Worm (Caenorhabditis elegans) whole organism, L4 larva: Measurements from ENCODE around the gene srh-79.

ENCODE experiments used
- F44E2.7 ChIP-seq: fragments of 200-800 bp; sonication (Bioruptor generic); IDR thresholded peaks from 2 replicates; pipeline ENCODE4 v2.1.2; 2022; ENCODE audit warnings: missing genetic modification characterization, missing compliant biosample characterization
- F49E8.2 ChIP-seq: sonication (generic microtip); optimal IDR thresholded peaks from 2 replicates; lab custom pipeline; 2016; ENCODE audit warnings: missing compliant biosample characterization, mild to moderate bottlenecking, missing genetic modification characterization, borderline replicate concordance
- R02D3.7 ChIP-seq: fragments of 150-350 bp; sonication (generic microtip); optimal IDR thresholded peaks from 3 replicates; lab custom pipeline; 2014; ENCODE audit warnings: missing biosample characterization, missing genetic modification characterization
- aha-1 ChIP-seq: fragments of 150-350 bp; peaks from one replicate; lab custom pipeline; 2014; ENCODE audit warnings: missing biosample characterization, missing genetic modification characterization
- arid-1 ChIP-seq: fragments of 200-800 bp; sonication (Bioruptor generic); conservative IDR thresholded peaks from 2 replicates; pipeline ENCODE4 v1.3.6; 2022; ENCODE audit warnings: missing genetic modification reagents, missing genetic modification characterization, missing compliant biosample characterization
- ceh-32 ChIP-seq: sonication (generic microtip); optimal IDR thresholded peaks from 2 replicates; lab custom pipeline; 2016; ENCODE audit warnings: mild to moderate bottlenecking, missing genetic modification characterization, missing compliant biosample characterization; ENCODE audit not compliant: poor library complexity
- ceh-62 ChIP-seq: sonication (generic microtip); optimal IDR thresholded peaks from 2 replicates; lab custom pipeline; 2017; ENCODE audit warnings: missing biosample characterization, missing genetic modification characterization
- ces-1 ChIP-seq: fragments of 150-350 bp; sonication (generic microtip); optimal IDR thresholded peaks from 4 replicates; lab custom pipeline; 2014; ENCODE audit warnings: missing biosample characterization, missing genetic modification reagents, missing genetic modification characterization
- cey-2 ChIP-seq: sonication (generic microtip); optimal IDR thresholded peaks from 3 replicates; lab custom pipeline; 2017; ENCODE audit warnings: missing genetic modification characterization, mild to moderate bottlenecking, missing compliant biosample characterization, antibody characterized with exemption, borderline replicate concordance; ENCODE audit not compliant: insufficient read depth
- dpl-1 ChIP-seq: fragments of 150-350 bp; optimal IDR thresholded peaks from 2 replicates; lab custom pipeline; 2014; ENCODE audit warnings: missing biosample characterization, missing genetic modification reagents, missing genetic modification characterization
- egl-27 ChIP-seq: sonication (generic microtip); optimal IDR thresholded peaks from 3 replicates; lab custom pipeline; 2017; ENCODE audit warnings: missing biosample characterization, missing genetic modification reagents, missing genetic modification characterization
- egl-43 ChIP-seq: fragments of 200-800 bp; sonication (Bioruptor generic); IDR thresholded peaks from 2 replicates; pipeline ENCODE4 v1.3.6; 2022; ENCODE audit warnings: missing genetic modification reagents, missing genetic modification characterization, missing compliant biosample characterization
- fkh-10 ChIP-seq: fragments of 150-350 bp; optimal IDR thresholded peaks from 2 replicates; lab custom pipeline; 2014; ENCODE audit warnings: missing biosample characterization, missing genetic modification reagents, missing genetic modification characterization
- hlh-11 ChIP-seq: fragments of 200-800 bp; sonication (Bioruptor generic); optimal IDR thresholded peaks from 2 replicates; lab custom pipeline; 2018; ENCODE audit warnings: mild to moderate bottlenecking, missing genetic modification characterization, missing compliant biosample characterization
- lim-7 ChIP-seq: fragments of 200-800 bp; sonication (Bioruptor generic); IDR thresholded peaks from 2 replicates; pipeline ENCODE4 v1.3.6; 2022; ENCODE audit warnings: missing genetic modification characterization, missing compliant biosample characterization
- lin-1 ChIP-seq: fragments of 200-800 bp; sonication (Bioruptor generic); IDR thresholded peaks from 2 replicates; pipeline ENCODE4 v1.3.6; 2022; ENCODE audit warnings: missing genetic modification reagents, missing genetic modification characterization, missing compliant biosample characterization
- lin-29 ChIP-seq: fragments of 200-800 bp; sonication (Bioruptor generic); IDR thresholded peaks from 2 replicates; pipeline ENCODE4 v1.3.6; 2022; ENCODE audit warnings: missing genetic modification reagents, missing genetic modification characterization, missing compliant biosample characterization
- lin-38 ChIP-seq: fragments of 200-800 bp; sonication (Bioruptor generic); IDR thresholded peaks from 2 replicates; pipeline ENCODE4 v1.3.6; 2022; ENCODE audit warnings: missing genetic modification reagents, missing genetic modification characterization, missing compliant biosample characterization
- lin-39 ChIP-seq: fragments of 150-350 bp; optimal IDR thresholded peaks from 2 replicates; lab custom pipeline; 2014; ENCODE audit warnings: missing biosample characterization, missing genetic modification reagents, missing genetic modification characterization
- lir-3 ChIP-seq: sonication (generic microtip); optimal IDR thresholded peaks from 2 replicates; lab custom pipeline; 2016; ENCODE audit warnings: mild to moderate bottlenecking, missing genetic modification characterization, missing compliant biosample characterization
- madf-5 ChIP-seq, 2 experiments: fragments of 200-800 bp; sonication (Bioruptor generic); IDR thresholded peaks; 2 replicates each; pipeline ENCODE4 v1.3.6; 2022; ENCODE audit warnings: missing compliant biosample characterization in 2 of 2, missing genetic modification characterization in 2 of 2
- mxl-2 ChIP-seq: fragments of 200-800 bp; sonication (Bioruptor generic); conservative IDR thresholded peaks from 2 replicates; pipeline ENCODE4 v1.3.6; 2022; ENCODE audit warnings: missing genetic modification reagents, missing genetic modification characterization, missing compliant biosample characterization
- nhr-237 ChIP-seq: sonication (generic microtip); optimal IDR thresholded peaks from 2 replicates; lab custom pipeline; 2017; ENCODE audit warnings: missing biosample characterization, missing genetic modification characterization
- nhr-25 ChIP-seq: sonication (generic microtip); optimal IDR thresholded peaks from 2 replicates; lab custom pipeline; 2017; ENCODE audit warnings: missing genetic modification characterization, mild to moderate bottlenecking, missing compliant biosample characterization, antibody characterized with exemption, moderate library complexity, borderline replicate concordance; ENCODE audit not compliant: insufficient read depth
- nhr-76 ChIP-seq: fragments of 150-350 bp; optimal IDR thresholded peaks from 2 replicates; lab custom pipeline; 2014; ENCODE audit warnings: missing biosample characterization, missing genetic modification characterization
- pha-4 ChIP-seq, 2 experiments: fragments of 150-350 bp in 1 of 2; fragments of 200-800 bp in 1 of 2; sonication (Bioruptor generic) in 1 of 2; IDR thresholded peaks in 1 of 2; optimal IDR thresholded peaks in 1 of 2; 2 replicates each; pipeline versions ENCODE4 v1.3.6 to Lab custom; 2014 to 2022; ENCODE audit warnings: missing genetic modification characterization in 2 of 2, missing genetic modification reagents in 2 of 2, missing biosample characterization in 1 of 2, missing compliant biosample characterization in 1 of 2
- pqm-1 ChIP-seq: sonication (generic microtip); optimal IDR thresholded peaks from 2 replicates; lab custom pipeline; 2017; ENCODE audit warnings: missing biosample characterization, missing genetic modification characterization
- sdz-12 ChIP-seq: fragments of 200-800 bp; sonication (Bioruptor generic); optimal IDR thresholded peaks from 2 replicates; lab custom pipeline; 2018; ENCODE audit warnings: mild to moderate bottlenecking, missing genetic modification characterization, missing compliant biosample characterization
- set-16 ChIP-seq: fragments of 200-800 bp; sonication (Bioruptor generic); IDR thresholded peaks from 2 replicates; pipeline ENCODE4 v1.3.6; 2022; ENCODE audit warnings: missing genetic modification reagents, missing genetic modification characterization, missing compliant biosample characterization
- skn-1 ChIP-seq: fragments of 150-350 bp; optimal IDR thresholded peaks from 2 replicates; lab custom pipeline; 2014; ENCODE audit warnings: missing biosample characterization, missing genetic modification characterization
- snpc-1.2 ChIP-seq: fragments of 200-800 bp; sonication (Bioruptor generic); IDR thresholded peaks from 2 replicates; pipeline ENCODE4 v1.3.6; 2022; ENCODE audit warnings: missing genetic modification reagents, missing genetic modification characterization, missing compliant biosample characterization
- spr-1 ChIP-seq: sonication (generic microtip); optimal IDR thresholded peaks from 2 replicates; lab custom pipeline; 2016; ENCODE audit warnings: mild to moderate bottlenecking, missing genetic modification characterization, missing compliant biosample characterization
- spr-3 ChIP-seq: fragments of 200-800 bp; sonication (Bioruptor generic); optimal IDR thresholded peaks from 2 replicates; lab custom pipeline; 2018; ENCODE audit warnings: mild to moderate bottlenecking, missing genetic modification characterization, missing compliant biosample characterization
- tag-97 ChIP-seq: fragments of 200-800 bp; sonication (Bioruptor generic); IDR thresholded peaks from 2 replicates; pipeline ENCODE4 v1.3.6; 2022; ENCODE audit warnings: missing genetic modification characterization, missing compliant biosample characterization
- unc-130 ChIP-seq: sonication (generic microtip); optimal IDR thresholded peaks from 2 replicates; lab custom pipeline; 2016; ENCODE audit warnings: missing genetic modification reagents, missing genetic modification characterization, missing compliant biosample characterization
- unc-39 ChIP-seq: sonication (generic microtip); optimal IDR thresholded peaks from 2 replicates; lab custom pipeline; 2017; ENCODE audit warnings: missing biosample characterization, missing genetic modification characterization
- unc-62 ChIP-seq, 3 experiments: fragments of 150-350 bp in 1 of 3; sonication (generic microtip); optimal IDR thresholded peaks in 2 of 3; peaks in 1 of 3; 1 replicate in 1 of 3; 2 replicates in 2 of 3; lab custom pipeline; 2014 to 2017; ENCODE audit warnings: missing biosample characterization in 3 of 3, missing genetic modification characterization in 3 of 3, missing genetic modification reagents in 3 of 3, missing genotype in 1 of 3

The srh-79 gene

DNA sequence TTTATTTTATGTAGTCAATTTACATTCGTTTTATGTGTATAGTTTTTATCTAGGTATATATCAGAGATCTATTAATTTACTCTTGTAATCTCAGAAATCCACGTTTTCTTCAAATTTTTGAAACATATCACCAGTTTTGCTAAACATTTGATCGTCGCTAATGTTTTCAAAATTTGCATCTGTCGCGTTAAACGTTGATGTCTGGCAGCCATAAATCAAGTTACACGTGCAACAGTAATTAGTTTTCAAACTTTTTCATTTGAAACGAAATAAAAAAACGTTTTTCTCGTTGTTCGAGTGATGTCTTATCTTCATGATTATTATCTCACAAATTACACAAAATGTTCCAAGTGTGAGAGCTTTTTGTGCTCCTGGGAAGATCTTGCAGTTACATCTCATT is at the start of gene srh-79:
srh-79 (plus strand) TSS at position 301 of the 400 bp plus-strand sequence.
- no peak for TF ChIP-seq egl-27 (tag; lab: Kevin White, UChicago)
- no peak for TF ChIP-seq arid-1 (GFP tag; lab: Robert Waterston, UW)
- no peak for TF ChIP-seq sdz-12 (GFP tag; lab: Kevin White, UChicago)
- no peak for TF ChIP-seq spr-3 (GFP tag; lab: Kevin White, UChicago)
- no peak for TF ChIP-seq madf-5 (GFP tag; IDR thresholded peaks at IDR 0.05; lab: Robert Waterston, UW)
- TF ChIP-seq ceh-32 (tag; lab: Kevin White, UChicago), result no peak
- TF ChIP-seq unc-130, result no peak
- TF ChIP-seq nhr-25 (tag; lab: Kevin White, UChicago), result no peak
- TF ChIP-seq nhr-76 (tag; lab: Kevin White, UChicago), result no peak
- TF ChIP-seq nhr-237 (tag; lab: Kevin White, UChicago), result no peak
- no peak for TF ChIP-seq unc-39
- TF ChIP-seq spr-1, result no peak
- TF ChIP-seq lim-7 (GFP tag; lab: Robert Waterston, UW), result no peak
- no peak for TF ChIP-seq lin-38 (GFP tag; lab: Robert Waterston, UW)
- no peak for TF ChIP-seq pha-4 (GFP tag; IDR thresholded peaks at IDR 0.05; lab: Robert Waterston, UW)
- TF ChIP-seq pha-4 (tag; optimal IDR thresholded peaks at IDR 0.05; lab: Kevin White, UChicago), result no peak
- TF ChIP-seq pqm-1 (tag; lab: Kevin White, UChicago), result no peak
- TF ChIP-seq lin-29 (GFP tag; lab: Robert Waterston, UW), result no peak
- TF ChIP-seq dpl-1 (GFP tag; lab: Kevin White, UChicago), result no peak
- TF ChIP-seq mxl-2 (GFP tag; lab: Robert Waterston, UW), result no peak
- TF ChIP-seq ces-1 (GFP tag; lab: Kevin White, UChicago), result no peak

DNA sequence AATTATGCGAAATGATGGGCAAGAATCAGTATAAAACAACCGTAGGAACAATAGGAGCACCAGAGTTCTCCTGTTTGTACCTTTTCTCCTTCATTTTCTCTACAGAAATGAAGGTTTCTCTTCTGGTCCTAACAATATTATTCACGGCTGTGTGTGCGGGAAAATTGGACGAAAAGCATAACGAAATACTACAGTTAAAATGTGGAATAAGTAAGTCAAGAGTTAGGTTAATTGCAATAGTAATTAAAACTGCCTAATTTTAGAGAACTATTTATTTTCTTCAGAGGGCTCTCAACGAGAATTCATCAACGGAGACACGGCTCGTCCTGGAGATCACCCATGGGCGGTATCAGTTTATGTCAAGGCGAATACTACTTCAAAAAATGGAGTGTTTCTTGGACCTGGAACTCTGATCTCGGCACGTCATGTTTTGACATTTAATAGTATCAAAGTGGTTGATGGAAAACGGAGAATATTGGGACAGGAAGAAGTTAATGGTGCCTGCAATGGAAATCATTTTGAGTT is 48.2 kb upstream of the srh-79 start, which contains the start of gene try-12:
try-12 (plus strand) TSS at position 51 of the 525 bp plus-strand sequence.
- TF ChIP-seq lir-3, result no peak
- peak; percentile 70 for TF ChIP-seq aha-1 (tag; lab: Kevin White, UChicago)
- peak in 1 of 2 experiments; percentile 50 for TF ChIP-seq unc-62 (GFP tag; optimal IDR thresholded peaks at IDR 0.05 in 1 of 2; lab: Kevin White, UChicago)
- no peak for TF ChIP-seq unc-62 (tag; optimal IDR thresholded peaks at IDR 0.05; lab: Kevin White, UChicago)
- TF ChIP-seq, all 104 proteins: peak for 2

DNA sequence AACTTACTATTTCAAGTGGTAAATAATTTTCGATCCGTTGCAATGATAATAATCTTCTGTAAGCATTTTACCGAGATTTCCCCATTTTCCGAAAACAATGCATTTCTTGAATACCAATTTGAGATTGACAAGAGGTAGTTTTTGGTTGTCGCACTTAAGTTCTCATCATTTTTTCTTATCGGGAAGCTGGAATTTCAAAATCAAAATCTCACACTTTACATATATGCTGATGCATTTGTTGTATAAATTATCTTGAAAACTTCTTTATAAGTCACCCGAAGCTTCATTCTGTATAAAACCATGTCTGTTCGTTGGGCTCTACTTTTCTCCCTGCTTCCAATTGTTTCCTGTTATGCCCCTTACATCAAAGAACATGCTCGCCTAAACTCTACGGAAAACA is 46.1 kb upstream of the srh-79 start, which contains the start of gene try-11:
try-11 (plus strand) TSS at position 301 of the 400 bp plus-strand sequence.
- TF ChIP-seq ceh-62 (tag; lab: Kevin White, UChicago) (no peak), egl-43 (GFP tag; lab: Robert Waterston, UW) (no peak), F44E2.7 (GFP tag; lab: Robert Waterston, UW) (no peak), set-16 (no peak), tag-97 (GFP tag; lab: Robert Waterston, UW) (no peak), unc-62 (GFP tag; optimal IDR thresholded peaks at IDR 0.05 in 1 of 2; lab: Kevin White, UChicago) (no peak), unc-62 (tag; optimal IDR thresholded peaks at IDR 0.05; lab: Kevin White, UChicago) (no peak), lin-39 (tag; lab: Kevin White, UChicago) (no peak), snpc-1.2 (GFP tag; lab: Robert Waterston, UW) (no peak), lin-1 (GFP tag; lab: Robert Waterston, UW) (no peak), F49E8.2 (tag; lab: Kevin White, UChicago) (no peak), R02D3.7 (tag; lab: Kevin White, UChicago) (no peak), hlh-11 (tag; lab: Kevin White, UChicago) (no peak), fkh-10 (GFP tag; lab: Kevin White, UChicago) (no peak), cey-2 (no peak), skn-1 (tag; lab: Kevin White, UChicago) (no peak)
